Fruit fly (Drosophila melanogaster): ENCODE results near the gene Meics.

DNA sequence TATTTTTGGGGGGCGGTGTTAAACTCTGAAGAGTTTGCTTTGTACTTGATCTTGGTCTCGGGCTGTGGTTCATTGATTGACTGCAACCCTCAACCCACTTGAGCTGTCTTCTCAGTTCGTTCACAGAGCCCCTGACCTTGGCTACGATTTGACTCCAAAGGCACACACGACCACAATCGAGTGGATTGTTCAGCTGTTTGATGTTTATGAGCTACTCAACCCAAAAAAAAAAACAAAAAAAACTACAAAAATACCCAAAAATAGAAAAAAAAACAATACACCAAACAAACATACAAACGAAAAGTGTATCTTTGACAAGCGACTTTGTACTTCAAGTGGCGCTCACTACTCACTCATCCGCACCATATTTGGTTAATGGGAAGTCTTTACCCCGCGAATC lies 49.9 kb downstream of the Meics start:
- TF ChIP-seq Myc (optimal IDR thresholded peaks at IDR 0.05) (no peak), br (GFP tag; optimal IDR thresholded peaks at IDR 0.05) (no peak), Dfd (GFP tag; optimal IDR thresholded peaks at IDR 0.05) (no peak), Hr78 (GFP tag; optimal IDR thresholded peaks at IDR 0.05) (no peak), dl (GFP tag; optimal IDR thresholded peaks at IDR 0.05; ENCODE audit: insufficient read depth in 1 of 2, partially characterized antibody in 2 of 2) (no peak), lola (GFP tag; optimal IDR thresholded peaks at IDR 0.05) (no peak), brk (GFP tag; optimal IDR thresholded peaks at IDR 0.05) (no peak), Hr83 (GFP tag; optimal IDR thresholded peaks at IDR 0.05; ENCODE audit: poor library complexity, severe bottlenecking) (no peak), GATAd (GFP tag; optimal IDR thresholded peaks at IDR 0.05) (no peak), tai (GFP tag; optimal IDR thresholded peaks at IDR 0.05) (no peak), psq (GFP tag; optimal IDR thresholded peaks at IDR 0.05) (no peak), Dif (GFP tag; optimal IDR thresholded peaks at IDR 0.05; ENCODE audit: partially characterized antibody) (no peak)
